Fruit fly (Drosophila melanogaster): Measurements from ENCODE around the gene RpS10b.

- TF ChIP-seq Hr4 (GFP tag; optimal IDR thresholded peaks at IDR 0.05) (no peak), OdsH (GFP tag; optimal IDR thresholded peaks at IDR 0.05) (no peak), vri (GFP tag; optimal IDR thresholded peaks at IDR 0.05) (no peak), Ets96B (tag; optimal IDR thresholded peaks at IDR 0.05) (no peak), fd85E (GFP tag; optimal IDR thresholded peaks at IDR 0.05) (no peak), CG31627 (GFP tag; optimal IDR thresholded peaks at IDR 0.05) (no peak), CG6792 (GFP tag; optimal IDR thresholded peaks at IDR 0.05) (no peak), CG6854 (GFP tag; optimal IDR thresholded peaks at IDR 0.05) (no peak), ss (GFP tag; optimal IDR thresholded peaks at IDR 0.05) (no peak), CG3919 (GFP tag; optimal IDR thresholded peaks at IDR 0.05) (no peak), Hr39 (GFP tag; optimal IDR thresholded peaks at IDR 0.05) (no peak)
Measured at dm6 chrX:19605915-19606314, 8.1 kb downstream of the RpS10b start.
